Worm (Caenorhabditis elegans) whole organism, L4/young adult: ENCODE measurements around the gene F20E11.17.

Experiments
- W03F9.2 ChIP-seq: fragments of 150-350 bp; optimal IDR thresholded peaks from 2 replicates; lab custom pipeline; 2014; ENCODE audit warnings: missing biosample characterization, missing genetic modification characterization
- dao-5 ChIP-seq: sonication (generic microtip); optimal IDR thresholded peaks from 2 replicates; lab custom pipeline; 2016; ENCODE audit warnings: missing genotype, missing genetic modification characterization, moderate library complexity, missing compliant biosample characterization
- him-1 ChIP-seq: sonication (generic microtip); optimal IDR thresholded peaks from 2 replicates; lab custom pipeline; 2016; ENCODE audit warnings: missing genotype, missing genetic modification reagents, missing genetic modification characterization, missing compliant biosample characterization

DNA sequence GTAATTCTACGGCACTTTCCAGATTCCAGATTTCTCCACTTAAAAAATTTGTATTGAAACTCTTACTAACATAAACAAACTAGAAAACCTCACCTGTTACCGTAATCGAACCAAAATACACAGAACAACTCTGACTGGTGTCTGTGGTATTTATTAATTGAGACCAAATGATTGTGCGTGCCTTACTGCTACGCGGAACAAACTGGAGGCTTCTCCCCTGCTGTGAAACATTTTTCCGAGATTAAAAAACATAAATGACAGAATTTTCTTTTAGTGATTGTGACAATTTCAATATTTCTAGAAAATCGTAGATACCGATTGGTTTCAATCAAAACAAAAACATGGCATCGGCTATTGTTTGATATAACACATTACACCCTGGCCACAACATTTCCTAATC is 19.2 kb downstream of the F20E11.17 start:
- TF ChIP-seq W03F9.2 (no peak), him-1 (no peak), dao-5 (tag; lab: Kevin White, UChicago) (no peak)
